Fruit fly (Drosophila melanogaster) whole organism, embryonic: ENCODE data around the gene drl.
A peak's percentile ranks its signal among the peaks of the same experiment; 100 is the strongest.

ENCODE experiments used
- B-H1 ChIP-seq: fragments of 200-800 bp; sonication (Bioruptor generic); IDR thresholded peaks from 3 replicates; pipeline ENCODE4 v1.3.6; 2022; ENCODE audit warnings: missing biosample characterization, missing genetic modification characterization
- C15 ChIP-seq: fragments of 200-800 bp; sonication (Bioruptor generic); IDR thresholded peaks from 3 replicates; pipeline ENCODE4 v1.3.6; 2022; ENCODE audit warnings: missing biosample characterization, missing genetic modification characterization
- CG10274 ChIP-seq: fragments of 200-800 bp; sonication (Bioruptor generic); optimal IDR thresholded peaks from 3 replicates; lab custom pipeline; 2017; ENCODE audit warnings: missing biosample characterization, mild to moderate bottlenecking, missing genetic modification characterization
- CG12104 ChIP-seq: fragments of 200-800 bp; sonication (Bioruptor generic); optimal IDR thresholded peaks from 3 replicates; lab custom pipeline; 2016; ENCODE audit warnings: missing biosample characterization, missing genetic modification characterization
- CG13296 ChIP-seq: fragments of 200-800 bp; sonication (Bioruptor generic); optimal IDR thresholded peaks from 3 replicates; lab custom pipeline; 2018; ENCODE audit warnings: missing biosample characterization, mild to moderate bottlenecking, missing genetic modification characterization
- CG14667 ChIP-seq: fragments of 200-800 bp; sonication (Bioruptor generic); IDR thresholded peaks from 2 replicates; pipeline ENCODE4 v1.3.6; 2022; ENCODE audit warnings: missing biosample characterization, missing genetic modification characterization
- CG17912 ChIP-seq: fragments of 200-800 bp; sonication (Bioruptor generic); optimal IDR thresholded peaks from 2 replicates; lab custom pipeline; 2018; ENCODE audit warnings: missing biosample characterization, mild to moderate bottlenecking, missing genetic modification characterization
- CG18599 ChIP-seq: fragments of 200-800 bp; sonication (Bioruptor generic); optimal IDR thresholded peaks from 3 replicates; lab custom pipeline; 2017; ENCODE audit warnings: missing biosample characterization, missing genetic modification characterization, mild to moderate bottlenecking, moderate library complexity, missing genetic modification reagents
- CG2678 ChIP-seq: fragments of 200-800 bp; sonication (Bioruptor generic); optimal IDR thresholded peaks from 3 replicates; lab custom pipeline; 2019; ENCODE audit warnings: missing biosample characterization, mild to moderate bottlenecking, missing genetic modification characterization, moderate library complexity
- CG34376 ChIP-seq: fragments of 200-800 bp; sonication (Bioruptor generic); optimal IDR thresholded peaks from 2 replicates; lab custom pipeline; 2018; ENCODE audit warnings: missing biosample characterization, mild to moderate bottlenecking, missing genetic modification characterization
- CG3847 ChIP-seq: fragments of 200-800 bp; sonication (Bioruptor generic); IDR thresholded peaks from 2 replicates; pipeline ENCODE4 v1.3.6; 2022; ENCODE audit warnings: missing biosample characterization, missing genetic modification characterization
- CG5953 ChIP-seq: fragments of 200-800 bp; sonication (Bioruptor generic); IDR thresholded peaks from 2 replicates; pipeline ENCODE4 v1.3.6; 2022; ENCODE audit warnings: missing biosample characterization, missing genetic modification characterization
- CG6254 ChIP-seq: fragments of 200-800 bp; sonication (Bioruptor generic); optimal IDR thresholded peaks from 3 replicates; lab custom pipeline; 2017; ENCODE audit warnings: mild to moderate bottlenecking, missing biosample characterization, missing genetic modification reagents, missing genetic modification characterization
- CG6683 ChIP-seq: fragments of 200-800 bp; sonication (Bioruptor generic); optimal IDR thresholded peaks from 2 replicates; lab custom pipeline; 2017; ENCODE audit warnings: missing biosample characterization, mild to moderate bottlenecking, missing genetic modification characterization, missing genetic modification reagents
- CG7839 ChIP-seq: fragments of 200-800 bp; sonication (Bioruptor generic); optimal IDR thresholded peaks from 3 replicates; lab custom pipeline; 2018; ENCODE audit warnings: missing biosample characterization, mild to moderate bottlenecking, missing genetic modification characterization, moderate library complexity
- CG8944 ChIP-seq: fragments of 200-800 bp; sonication (Bioruptor generic); optimal IDR thresholded peaks from 3 replicates; lab custom pipeline; 2016; ENCODE audit warnings: missing biosample characterization, missing genetic modification characterization
- CG9215 ChIP-seq: fragments of 200-800 bp; sonication (Bioruptor generic); IDR thresholded peaks from 2 replicates; pipeline ENCODE4 v1.3.6; 2022; ENCODE audit warnings: missing biosample characterization, missing genetic modification characterization
- CG9817 ChIP-seq: fragments of 200-800 bp; sonication (Bioruptor generic); optimal IDR thresholded peaks from 2 replicates; lab custom pipeline; 2018; ENCODE audit warnings: missing biosample characterization, mild to moderate bottlenecking, missing genetic modification characterization, moderate library complexity
- Camta ChIP-seq: fragments of 200-800 bp; sonication (Bioruptor generic); optimal IDR thresholded peaks from 2 replicates; lab custom pipeline; 2016; ENCODE audit warnings: missing biosample characterization, missing genetic modification characterization
- D19A ChIP-seq: fragments of 200-800 bp; optimal IDR thresholded peaks from 3 replicates; lab custom pipeline; 2019; ENCODE audit warnings: missing biosample characterization, mild to moderate bottlenecking, missing genetic modification characterization, moderate library complexity
- D19B ChIP-seq: fragments of 200-800 bp; sonication (Bioruptor generic); optimal IDR thresholded peaks from 2 replicates; lab custom pipeline; 2017; ENCODE audit warnings: missing biosample characterization, mild to moderate bottlenecking, missing genetic modification characterization
- Dfd ChIP-seq, 2 experiments: fragments of >200 bp; optimal IDR thresholded peaks; 2 replicates each; lab custom pipeline; 2017; ENCODE audit warnings: missing biosample characterization in 2 of 2, missing genetic modification characterization in 2 of 2
- Dip2 ChIP-seq: fragments of 200-800 bp; sonication (Bioruptor generic); IDR thresholded peaks from 2 replicates; pipeline ENCODE4 v1.3.6; 2022; ENCODE audit warnings: missing biosample characterization, missing genetic modification characterization
- Dip3 ChIP-seq: fragments of 200-800 bp; sonication (Bioruptor generic); optimal IDR thresholded peaks from 3 replicates; lab custom pipeline; 2016; ENCODE audit warnings: missing biosample characterization, missing genetic modification characterization
- Dll ChIP-seq: fragments of 200-800 bp; sonication (Bioruptor generic); IDR thresholded peaks from 4 replicates; pipeline ENCODE4 v1.3.6; 2022; ENCODE audit warnings: missing biosample characterization, missing genetic modification characterization; ENCODE audit not compliant: partially characterized antibody
- HLH4C ChIP-seq: fragments of 200-800 bp; sonication (Bioruptor generic); IDR thresholded peaks from 3 replicates; pipeline ENCODE4 v1.3.6; 2022; ENCODE audit warnings: missing biosample characterization, missing genetic modification characterization; ENCODE audit not compliant: partially characterized antibody
- Hsf ChIP-seq: fragments of 200-800 bp; sonication (Bioruptor generic); optimal IDR thresholded peaks from 3 replicates; lab custom pipeline; 2016; ENCODE audit warnings: missing biosample characterization, missing genetic modification characterization
- Nf-YC ChIP-seq: fragments of 200-800 bp; optimal IDR thresholded peaks from 3 replicates; lab custom pipeline; 2019; ENCODE audit warnings: missing biosample characterization, mild to moderate bottlenecking, missing genetic modification characterization, moderate library complexity
- Rx ChIP-seq: fragments of 200-800 bp; sonication (Bioruptor generic); IDR thresholded peaks from 2 replicates; pipeline ENCODE4 v1.3.6; 2022; ENCODE audit warnings: missing biosample characterization, missing genetic modification characterization
- Sry-β ChIP-seq: fragments of 200-800 bp; sonication (Bioruptor generic); optimal IDR thresholded peaks from 2 replicates; lab custom pipeline; 2018; ENCODE audit warnings: missing biosample characterization, mild to moderate bottlenecking, missing genetic modification characterization, moderate library complexity
- Ssrp ChIP-seq: fragments of 200-800 bp; sonication (Bioruptor generic); optimal IDR thresholded peaks from 2 replicates; lab custom pipeline; 2018; ENCODE audit warnings: missing biosample characterization, mild to moderate bottlenecking, missing genetic modification characterization, moderate library complexity
- bigmax ChIP-seq: fragments of 200-800 bp; sonication (Bioruptor generic); optimal IDR thresholded peaks from 2 replicates; lab custom pipeline; 2018; ENCODE audit warnings: missing biosample characterization, mild to moderate bottlenecking, missing genetic modification characterization
- chm ChIP-seq: fragments of 200-800 bp; sonication (Bioruptor generic); IDR thresholded peaks from 2 replicates; pipeline ENCODE4 v1.3.6; 2022; ENCODE audit warnings: missing biosample characterization, missing genetic modification characterization
- dan ChIP-seq: fragments of 200-800 bp; sonication (Bioruptor generic); IDR thresholded peaks from 2 replicates; pipeline ENCODE4 v1.3.6; 2022; ENCODE audit warnings: missing biosample characterization, missing genetic modification characterization
- dimm ChIP-seq: fragments of 200-800 bp; sonication (Bioruptor generic); IDR thresholded peaks from 2 replicates; pipeline ENCODE4 v1.3.6; 2022; ENCODE audit warnings: missing biosample characterization, missing genetic modification characterization
- fu2 ChIP-seq: fragments of 200-800 bp; sonication (Bioruptor generic); optimal IDR thresholded peaks from 2 replicates; lab custom pipeline; 2016; ENCODE audit warnings: missing biosample characterization, missing genetic modification characterization
- hkb ChIP-seq, 2 experiments: fragments of 200-800 bp in 1 of 2; fragments of >200 bp in 1 of 2; sonication (Bioruptor generic) in 1 of 2; IDR thresholded peaks in 1 of 2; optimal IDR thresholded peaks in 1 of 2; 2 replicates each; pipeline versions ENCODE4 v1.3.6 to Lab custom; 2017 to 2022; ENCODE audit warnings: missing biosample characterization in 1 of 2, missing genetic modification characterization in 1 of 2
- hth ChIP-seq: fragments of >200 bp; optimal IDR thresholded peaks from 2 replicates; lab custom pipeline; 2017; ENCODE audit warnings: inconsistent platforms
- jing ChIP-seq: fragments of 200-800 bp; sonication (Bioruptor generic); optimal IDR thresholded peaks from 2 replicates; lab custom pipeline; 2018; ENCODE audit warnings: missing biosample characterization, mild to moderate bottlenecking, missing genetic modification characterization
- jumu ChIP-seq: fragments of 200-800 bp; sonication (Bioruptor generic); optimal IDR thresholded peaks from 3 replicates; lab custom pipeline; 2016; ENCODE audit warnings: missing biosample characterization, missing genetic modification characterization
- lbe ChIP-seq: fragments of 200-800 bp; sonication (Bioruptor generic); optimal IDR thresholded peaks from 2 replicates; lab custom pipeline; 2016; ENCODE audit warnings: missing biosample characterization, mild to moderate bottlenecking, missing genetic modification characterization
- mam ChIP-seq: fragments of 200-800 bp; sonication (Bioruptor generic); optimal IDR thresholded peaks from 3 replicates; lab custom pipeline; 2016; ENCODE audit warnings: missing biosample characterization, missing genetic modification characterization
- odd ChIP-seq: fragments of 200-800 bp; sonication (Bioruptor generic); optimal IDR thresholded peaks from 2 replicates; lab custom pipeline; 2017; ENCODE audit warnings: missing biosample characterization, mild to moderate bottlenecking, missing genetic modification characterization
- pb ChIP-seq: fragments of 200-800 bp; sonication (Bioruptor generic); optimal IDR thresholded peaks from 3 replicates; lab custom pipeline; 2016; ENCODE audit warnings: missing biosample characterization, missing genetic modification characterization
- prd ChIP-seq, 3 experiments: fragments of >200 bp in 2 of 3; fragments of 200-800 bp in 1 of 3; sonication (Bioruptor generic) in 1 of 3; optimal IDR thresholded peaks in 2 of 3; IDR thresholded peaks in 1 of 3; 2 replicates in 2 of 3; 3 replicates in 1 of 3; pipeline versions ENCODE4 v1.3.6 to Lab custom; 2017 to 2022; ENCODE audit warnings: missing biosample characterization in 1 of 3, missing genetic modification characterization in 1 of 3
- sc ChIP-seq, 3 experiments: fragments of >200 bp in 2 of 3; fragments of 200-800 bp in 1 of 3; sonication (Bioruptor generic) in 1 of 3; optimal IDR thresholded peaks; 2 replicates in 2 of 3; 3 replicates in 1 of 3; lab custom pipeline; 2017; ENCODE audit warnings: mild to moderate bottlenecking in 1 of 3, missing biosample characterization in 1 of 3, missing genetic modification characterization in 1 of 3, missing genetic modification reagents in 1 of 3
- sqz ChIP-seq: fragments of 200-800 bp; sonication (Bioruptor generic); optimal IDR thresholded peaks from 3 replicates; lab custom pipeline; 2018; ENCODE audit warnings: missing biosample characterization, mild to moderate bottlenecking, missing genetic modification characterization

drl gene

DNA sequence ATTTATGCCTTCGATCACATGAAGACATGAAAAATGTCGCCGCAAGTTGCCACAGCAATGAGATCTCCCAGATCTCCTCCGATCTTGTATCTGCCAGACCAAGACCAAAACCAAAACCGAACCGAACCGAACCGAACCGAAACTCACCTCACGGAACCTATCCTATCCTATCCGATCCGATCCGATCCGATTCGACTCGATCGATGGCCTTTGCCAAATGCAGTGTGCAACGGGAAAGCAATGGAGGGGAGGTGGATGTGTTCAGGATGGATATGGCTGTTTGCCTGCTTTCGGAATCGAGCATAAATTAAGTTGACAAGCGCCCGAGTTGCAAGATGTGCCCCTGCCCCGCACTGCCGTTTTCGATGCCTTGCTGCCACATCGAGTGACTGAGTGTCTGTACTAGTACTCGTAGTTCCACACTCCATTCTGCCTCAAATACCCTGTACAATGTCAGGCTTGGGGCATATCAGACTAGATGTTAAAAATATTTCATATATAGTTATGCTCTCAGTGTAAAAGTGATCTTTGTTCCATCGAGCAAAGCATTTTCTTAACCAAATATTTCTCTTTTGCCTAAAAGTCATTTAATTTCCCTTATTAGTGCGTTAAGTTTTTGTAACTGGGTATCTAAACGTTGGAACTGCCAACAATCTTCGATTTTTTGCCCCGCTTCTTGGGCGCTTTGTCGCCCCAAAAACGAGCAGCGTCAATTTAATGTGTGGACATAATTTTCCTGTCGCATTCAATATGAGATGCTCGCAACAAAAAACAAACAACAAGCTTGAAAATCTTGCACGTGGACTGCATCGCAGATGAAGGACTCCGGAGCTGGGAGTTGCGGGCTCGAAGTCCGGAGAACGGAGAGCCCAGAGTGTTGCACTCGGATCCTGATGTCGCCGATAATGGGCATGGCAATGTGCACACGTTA lies 36.1 kb downstream of the drl start (continued):
- peak; percentile 25 for TF ChIP-seq fu2 (GFP tag; lab: Kevin White, UChicago)
- no peak for TF ChIP-seq hkb (optimal IDR thresholded peaks at IDR 0.05; lab: Kevin White, UChicago)
- TF ChIP-seq hkb (GFP tag; IDR thresholded peaks at IDR 0.05; lab: Robert Waterston, UW), result peak; percentile 73
- no peak for TF ChIP-seq CG9817 (tag; lab: Kevin White, UChicago)
- peak; percentile 64 for TF ChIP-seq Rx (GFP tag; lab: Robert Waterston, UW)
- TF ChIP-seq dimm (GFP tag; lab: Robert Waterston, UW), result 0 out of 2 replicates have a peak, but pooled peaks have one; percentile 22
- TF ChIP-seq CG8944 (GFP tag; lab: Kevin White, UChicago), result peak; percentile 79
- TF ChIP-seq pb (GFP tag; lab: Kevin White, UChicago), result peak; percentile 51
- no peak for TF ChIP-seq hth (lab: Kevin White, UChicago)
- TF ChIP-seq CG12104, result peak; percentile 60
- no peak for TF ChIP-seq CG10274 (GFP tag; lab: Kevin White, UChicago)
- TF ChIP-seq CG2678, result peak; percentile 66
- TF ChIP-seq chm (GFP tag; lab: Robert Waterston, UW), result peak; percentile 81; the same call in 1 of the 2 replicates
- TF ChIP-seq CG7839, result peak; percentile 86
- TF ChIP-seq Sry-β (GFP tag; lab: Kevin White, UChicago), result no peak
- peak; percentile 82 for TF ChIP-seq Hsf (GFP tag; lab: Kevin White, UChicago)
- peak; percentile 76 for TF ChIP-seq dan (GFP tag; lab: Robert Waterston, UW)
- no peak for TF ChIP-seq CG17912 (GFP tag; lab: Kevin White, UChicago)
- no peak for TF ChIP-seq bigmax
- TF ChIP-seq HLH4C (GFP tag; lab: Robert Waterston, UW), result no peak
- peak; percentile 82 for TF ChIP-seq jumu
- peak; percentile 47 for TF ChIP-seq mam (GFP tag; lab: Kevin White, UChicago)
- TF ChIP-seq prd (optimal IDR thresholded peaks at IDR 0.05; lab: Kevin White, UChicago), result no peak
- TF ChIP-seq prd (GFP tag; IDR thresholded peaks at IDR 0.05; lab: Robert Waterston, UW), result peak; percentile 92; the same call in 2 of the 3 replicates
- peak; percentile 17; the same call in 1 of the 2 replicates for TF ChIP-seq CG3847 (GFP tag; lab: Robert Waterston, UW)
- TF ChIP-seq C15, result no peak
- no peak for TF ChIP-seq sc (optimal IDR thresholded peaks at IDR 0.05; lab: Kevin White, UChicago)
- peak; percentile 84 for TF ChIP-seq sc (GFP tag; optimal IDR thresholded peaks at IDR 0.05; lab: Kevin White, UChicago)
- peak; percentile 43; the same call in 1 of the 2 replicates for TF ChIP-seq CG9215 (GFP tag; lab: Robert Waterston, UW)
- no peak for TF ChIP-seq Nf-YC (tag; lab: Kevin White, UChicago)
- TF ChIP-seq Dip3 (GFP tag; lab: Kevin White, UChicago), result no peak
- peak; percentile 47 for TF ChIP-seq lbe
- no peak for TF ChIP-seq CG13296 (GFP tag; lab: Kevin White, UChicago)
- TF ChIP-seq D19A, result peak; percentile 86
- no peak for TF ChIP-seq Dfd (GFP tag; optimal IDR thresholded peaks at IDR 0.05; lab: Kevin White, UChicago)
- peak; percentile 47 for TF ChIP-seq B-H1 (GFP tag; lab: Robert Waterston, UW)
- TF ChIP-seq D19B, result peak; percentile 80
- TF ChIP-seq Ssrp (tag; lab: Kevin White, UChicago), result peak; percentile 82
- no peak for TF ChIP-seq Dip2
- TF ChIP-seq jing (GFP tag; lab: Kevin White, UChicago), result peak; percentile 67
- TF ChIP-seq CG18599 (GFP tag; lab: Kevin White, UChicago), result peak; percentile 33
- peak; percentile 71 for TF ChIP-seq CG14667 (GFP tag; lab: Robert Waterston, UW)
- no peak for TF ChIP-seq CG6683 (GFP tag; lab: Kevin White, UChicago)
- TF ChIP-seq CG34376 (GFP tag; lab: Kevin White, UChicago), result no peak
- TF ChIP-seq odd (GFP tag; lab: Kevin White, UChicago), result peak; percentile 52
- TF ChIP-seq sqz (GFP tag; lab: Kevin White, UChicago), result peak; percentile 58
- no peak for TF ChIP-seq Dll (GFP tag; lab: Robert Waterston, UW)
- TF ChIP-seq CG5953 (GFP tag; lab: Robert Waterston, UW), result peak; percentile 62; the same call in 1 of the 2 replicates
- peak; percentile 79 for TF ChIP-seq Camta (GFP tag; lab: Kevin White, UChicago)
- peak; percentile 77 for TF ChIP-seq CG6254 (GFP tag; lab: Kevin White, UChicago)
